Fruit fly (Drosophila melanogaster) S2 (cell line): ENCODE measurements around the gene CtsK1.

ENCODE experiments used
- CG8478 ChIP-seq: fragments of >200 bp; optimal IDR thresholded peaks from 2 replicates; lab custom pipeline; 2018
- CTCF ChIP-seq, 2 experiments: fragments of >200 bp; optimal IDR thresholded peaks; 2 replicates each; lab custom pipeline; 2018

The CtsK1 gene

dm6 chr3L:13991314-13991713 lies 2.7 kb upstream of the CtsK1 start:
- TF ChIP-seq CTCF (optimal IDR thresholded peaks at IDR 0.05; lab: Kevin White, UChicago): no peak
- TF ChIP-seq CG8478: no peak

- TF ChIP-seq CG8478 (no peak), CTCF (optimal IDR thresholded peaks at IDR 0.05; lab: Kevin White, UChicago) (no peak)
Measured at dm6 chr3L:13993233-13993741, 744 bp upstream of the CtsK1 start, which contains the start of gene CG17364. TSS of gene CG17364 (minus strand) at chr3L:13993400.

dm6 chr3L:13996437-13996836 lies 2.4 kb downstream of the CtsK1 start:
- TF ChIP-seq CTCF (optimal IDR thresholded peaks at IDR 0.05; lab: Kevin White, UChicago): no peak
- no peak for TF ChIP-seq CG8478

dm6 chr3L:13996992-13997391 lies 3.0 kb downstream of the CtsK1 start, which contains the start of gene CG17361:
TSS of gene CG17361 (plus strand) at chr3L:13997191.
- TF ChIP-seq CTCF (optimal IDR thresholded peaks at IDR 0.05; lab: Kevin White, UChicago) (no peak), CG8478 (no peak)

dm6 chr3L:13999204-13999603 lies 5.2 kb downstream of the CtsK1 start, which contains the start of gene CG17359:
TSS of gene CG17359 (minus strand) at chr3L:13999251.
- TF ChIP-seq CG8478 (no peak), CTCF (optimal IDR thresholded peaks at IDR 0.05; lab: Kevin White, UChicago) (no peak)

- TF ChIP-seq CTCF (optimal IDR thresholded peaks at IDR 0.05; lab: Kevin White, UChicago) (no peak), CG8478 (no peak)
Measured at dm6 chr3L:14001658-14002523, 7.9 kb downstream of the CtsK1 start, which contains the start of the genes Nprl3 and upSET. TSS of gene Nprl3 (minus strand) at chr3L:14001880. TSS of gene upSET (plus strand) at chr3L:14002127.

- TF ChIP-seq CTCF (optimal IDR thresholded peaks at IDR 0.05; lab: Kevin White, UChicago): peak in 1 of 2 experiments; percentile 4
- TF ChIP-seq CG8478: no peak
Measured at dm6 chr3L:14002524-14003135, 8.6 kb downstream of the CtsK1 start.

dm6 chr3L:14003297-14004040 lies 9.4 kb downstream of the CtsK1 start:
- TF ChIP-seq CG8478: no peak
- no peak for TF ChIP-seq CTCF (optimal IDR thresholded peaks at IDR 0.05; lab: Kevin White, UChicago)

dm6 chr3L:14004041-14004407 lies 10.0 kb downstream of the CtsK1 start:
- TF ChIP-seq CG8478 (no peak), CTCF (optimal IDR thresholded peaks at IDR 0.05; lab: Kevin White, UChicago) (no peak)

dm6 chr3L:14004963-14005458 lies 11.0 kb downstream of the CtsK1 start:
- TF ChIP-seq CTCF (optimal IDR thresholded peaks at IDR 0.05; lab: Kevin White, UChicago): no peak
- no peak for TF ChIP-seq CG8478

- no peak for TF ChIP-seq CTCF (optimal IDR thresholded peaks at IDR 0.05; lab: Kevin White, UChicago)
- TF ChIP-seq CG8478: no peak
Measured at dm6 chr3L:14005627-14006287, 11.7 kb downstream of the CtsK1 start.

dm6 chr3L:14006704-14007126 lies 12.7 kb downstream of the CtsK1 start:
- TF ChIP-seq CG8478: no peak
- no peak for TF ChIP-seq CTCF (optimal IDR thresholded peaks at IDR 0.05; lab: Kevin White, UChicago)

dm6 chr3L:14025736-14026135 lies 31.7 kb downstream of the CtsK1 start:
- TF ChIP-seq CG8478: no peak
- no peak for TF ChIP-seq CTCF (optimal IDR thresholded peaks at IDR 0.05; lab: Kevin White, UChicago)

- TF ChIP-seq CTCF (optimal IDR thresholded peaks at IDR 0.05; lab: Kevin White, UChicago): no peak
- no peak for TF ChIP-seq CG8478
Measured at dm6 chr3L:14027549-14027948, 33.5 kb downstream of the CtsK1 start.
